Worm (Caenorhabditis elegans): ENCODE data around the gene F40G12.9.

Gene F40G12.9

DNA sequence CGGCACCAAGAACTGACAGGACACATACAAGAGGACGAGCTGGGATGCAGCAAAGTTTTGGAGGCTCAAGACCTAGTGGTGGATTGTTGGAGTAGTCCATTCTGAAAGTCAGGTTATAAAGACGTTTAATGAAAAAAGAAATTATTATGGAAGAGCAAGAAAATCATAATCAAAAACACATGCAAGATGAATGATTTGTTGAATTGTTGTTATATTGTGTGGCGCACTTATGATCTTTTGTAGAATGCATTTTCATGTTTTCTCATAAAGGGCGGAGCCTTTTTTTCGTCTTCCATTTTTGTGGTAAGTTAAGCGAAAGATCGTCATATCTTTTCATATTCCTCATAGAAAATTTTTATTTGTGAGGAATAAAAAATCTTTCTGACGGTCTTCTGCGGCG, 34.1 kb downstream of the F40G12.9 start, which contains the start of gene F47B8.2:
TSS of gene F47B8.2 (minus strand) at position 101 of the 400 bp plus-strand sequence.
- TF ChIP-seq zfp-3 (GFP tag; conservative IDR thresholded peaks at IDR 0.05) (no peak), nhr-6 (tag; optimal IDR thresholded peaks at IDR 0.05) (no peak), mes-2 (tag; optimal IDR thresholded peaks at IDR 0.05; ENCODE audit: poor library complexity, severe bottlenecking) (no peak), gei-8 (GFP tag; optimal IDR thresholded peaks at IDR 0.05) (no peak), tag-97 (GFP tag; IDR thresholded peaks at IDR 0.05) (no peak), hlh-30 (tag; optimal IDR thresholded peaks at IDR 0.05; ENCODE audit: insufficient read depth) (no peak), ceh-32 (tag; optimal IDR thresholded peaks at IDR 0.05; ENCODE audit: poor library complexity) (no peak), nhr-25 (tag; optimal IDR thresholded peaks at IDR 0.05; ENCODE audit: borderline replicate concordance, insufficient read depth) (no peak), mdl-1 (tag; optimal IDR thresholded peaks at IDR 0.05) (no peak), nhr-76 (tag; optimal IDR thresholded peaks at IDR 0.05) (no peak), mep-1 (tag; optimal IDR thresholded peaks at IDR 0.05) (no peak), Y105C5A.15 (GFP tag; IDR thresholded peaks at IDR 0.05) (no peak), Y75B8A.6 (GFP tag; IDR thresholded peaks at IDR 0.05) (no peak), zip-11 (GFP tag; IDR thresholded peaks at IDR 0.05) (no peak), nhr-42 (GFP tag; IDR thresholded peaks at IDR 0.05) (no peak)

DNA sequence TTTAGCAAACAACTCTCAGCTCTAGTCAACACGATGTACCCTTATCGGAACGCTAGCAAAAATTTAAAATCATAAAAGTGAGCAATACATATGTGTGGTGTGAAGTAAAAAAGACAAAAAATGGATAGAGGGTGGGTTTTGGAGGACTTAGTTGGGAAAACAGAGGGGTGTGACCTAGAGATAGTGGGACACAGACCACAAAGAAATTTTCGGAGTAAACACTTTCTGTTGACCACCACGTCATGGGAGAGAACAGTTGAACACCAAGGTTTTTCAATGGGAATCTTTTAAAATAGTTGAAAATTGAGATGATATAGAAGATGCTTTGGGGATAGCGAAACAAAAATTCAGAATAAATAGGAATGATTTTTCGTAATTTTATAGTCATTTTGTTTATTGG, 34.7 kb downstream of the F40G12.9 start:
- TF ChIP-seq nhr-28 (tag; optimal IDR thresholded peaks at IDR 0.05): peak; percentile 20
- no peak for TF ChIP-seq fos-1 (tag; optimal IDR thresholded peaks at IDR 0.05)
- TF ChIP-seq egl-43 (GFP tag; IDR thresholded peaks at IDR 0.05): no peak
- TF ChIP-seq ama-1 (optimal IDR thresholded peaks at IDR 0.05): no peak
- peak; percentile 47 for TF ChIP-seq hlh-30 (tag; optimal IDR thresholded peaks at IDR 0.05; ENCODE audit: insufficient read depth)
- no peak for TF ChIP-seq tag-97 (GFP tag; IDR thresholded peaks at IDR 0.05)

DNA sequence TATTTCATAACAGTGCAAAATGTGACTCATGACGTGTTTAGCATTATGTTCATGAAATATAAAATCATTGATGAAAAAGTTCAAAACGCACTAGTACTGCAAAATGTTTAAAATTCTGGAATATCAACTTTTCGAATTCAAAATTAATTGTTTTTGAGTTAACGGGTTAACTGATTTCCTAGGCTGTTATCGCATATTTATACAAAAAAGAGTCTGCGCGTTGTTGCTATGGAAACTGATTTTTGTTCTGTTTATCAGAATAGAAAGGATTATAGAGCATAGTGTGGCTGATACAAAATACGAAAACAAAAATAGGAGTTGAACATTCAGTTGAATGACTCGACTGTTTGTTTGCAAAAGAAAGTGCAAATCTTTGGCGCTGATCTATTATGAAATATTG, 35.2 kb downstream of the F40G12.9 start:
- TF ChIP-seq nhr-10 (tag; optimal IDR thresholded peaks at IDR 0.05): no peak
- peak; percentile 29 for TF ChIP-seq nhr-11 (tag; optimal IDR thresholded peaks at IDR 0.05)

DNA sequence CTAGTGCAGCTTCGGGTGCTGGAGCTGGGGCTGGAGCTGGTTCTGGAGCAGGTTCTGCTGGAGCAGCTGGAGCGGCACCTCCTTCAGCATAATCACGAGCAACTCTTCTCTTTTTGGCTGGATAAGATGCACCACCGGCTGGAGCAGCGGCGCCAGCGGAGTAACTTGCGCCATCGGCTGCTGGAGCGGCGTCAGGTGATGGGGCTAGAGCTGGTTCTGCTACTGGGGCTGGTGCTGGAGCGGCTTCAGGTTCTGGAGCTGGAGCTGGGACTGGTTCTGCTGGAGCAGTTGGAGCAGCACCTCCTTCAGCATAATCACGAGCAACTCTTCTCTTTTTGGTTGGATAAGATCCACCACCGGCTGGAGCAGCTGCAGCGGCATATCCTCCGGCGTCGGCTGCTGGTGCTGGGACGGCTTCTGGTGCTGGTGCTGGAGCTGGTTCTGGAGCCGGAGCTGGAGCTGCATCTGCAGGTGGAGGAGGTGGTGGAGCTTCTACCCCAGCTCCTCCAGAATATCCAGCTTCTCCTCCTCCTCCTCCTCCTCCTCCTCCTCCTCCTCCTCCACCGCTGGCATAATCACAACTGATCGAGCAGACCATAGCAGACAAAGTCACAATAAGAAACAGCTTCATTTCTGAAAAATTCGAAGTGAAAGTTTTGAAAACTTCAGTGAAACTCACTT, 36.8 kb downstream of the F40G12.9 start, which contains the start of gene F47B8.13:
TSS of gene F47B8.13 (minus strand) at position 631 of the 681 bp plus-strand sequence.
- TF ChIP-seq set-16 (GFP tag; IDR thresholded peaks at IDR 0.05) (peak; percentile 96), rbr-2 (tag; optimal IDR thresholded peaks at IDR 0.05) (no peak), D1046.2 (GFP tag; IDR thresholded peaks at IDR 0.05) (0 out of 2 replicates have a peak, but pooled peaks have one; percentile 4), aha-1 (tag) (peak; percentile 21)

DNA sequence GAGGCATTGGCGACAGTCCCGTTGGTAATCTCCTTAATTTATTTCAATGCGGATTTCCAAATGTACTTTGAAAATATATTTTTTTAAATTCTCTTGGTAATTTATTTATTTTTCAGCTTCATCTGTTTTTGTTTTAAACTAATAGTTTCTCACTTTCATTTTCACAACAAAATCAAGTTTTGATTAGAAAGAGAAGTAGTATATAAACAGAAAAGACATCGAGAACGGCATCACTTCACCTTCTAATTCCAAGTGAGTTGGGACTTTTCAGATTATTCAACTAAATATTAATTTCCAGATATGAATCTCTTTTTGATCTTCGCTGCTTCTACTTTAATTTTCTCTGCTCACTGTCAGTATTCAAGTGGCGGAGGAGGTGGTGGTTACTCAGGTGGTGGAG, 37.8 kb downstream of the F40G12.9 start, which contains the start of gene F47B8.14:
TSS of gene F47B8.14 (plus strand) at position 301 of the 400 bp plus-strand sequence.
- TF ChIP-seq skn-1 (tag; optimal IDR thresholded peaks at IDR 0.05) (no peak), T20F7.1 (GFP tag; optimal IDR thresholded peaks at IDR 0.05) (no peak), mxl-2 (GFP tag; conservative IDR thresholded peaks at IDR 0.05) (no peak), zfp-2 (tag; optimal IDR thresholded peaks at IDR 0.05) (no peak), rbr-2 (tag; optimal IDR thresholded peaks at IDR 0.05) (no peak), Y5F2A.4 (GFP tag; optimal IDR thresholded peaks at IDR 0.05) (no peak), daf-19 (GFP tag; conservative IDR thresholded peaks at IDR 0.05) (no peak), duxl-1 (tag; optimal IDR thresholded peaks at IDR 0.05; ENCODE audit: poor library complexity) (no peak)
